Fruit fly (Drosophila melanogaster): ENCODE data around the gene mRpL50.

Gene mRpL50

DNA sequence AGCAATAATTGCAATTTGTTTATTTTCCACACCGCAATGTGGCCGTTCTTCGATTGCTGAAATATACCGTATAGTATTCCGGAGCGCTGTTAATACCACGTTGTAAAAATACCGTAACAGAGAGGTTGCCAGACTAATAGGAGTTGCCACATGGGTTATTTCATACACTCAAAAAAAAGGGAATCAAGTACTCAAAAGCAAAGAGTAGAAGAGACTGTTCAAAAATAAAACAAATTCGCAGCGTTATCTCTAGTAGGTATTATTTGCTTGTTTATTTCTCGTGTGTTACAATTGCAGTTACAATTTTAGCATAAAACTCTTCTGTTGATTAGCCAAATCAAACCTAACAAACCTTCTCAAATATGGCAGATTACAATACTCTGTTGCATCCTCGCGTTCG lies 6.7 kb upstream of the mRpL50 start, which contains the start of gene MED4 (continued):
- TF ChIP-seq pdm3 (GFP tag; optimal IDR thresholded peaks at IDR 0.05): peak; percentile 83
- peak; percentile 89 for TF ChIP-seq Eip78C (GFP tag)
- TF ChIP-seq CG3919 (GFP tag; optimal IDR thresholded peaks at IDR 0.05): peak; percentile 84
- TF ChIP-seq OdsH (GFP tag; optimal IDR thresholded peaks at IDR 0.05): peak; percentile 75
- peak; percentile 72 for TF ChIP-seq CG11294 (GFP tag; IDR thresholded peaks at IDR 0.05)
- peak; percentile 49 for TF ChIP-seq CG8632 (GFP tag; optimal IDR thresholded peaks at IDR 0.05)
- peak; percentile 73 for TF ChIP-seq CG3032 (tag; optimal IDR thresholded peaks at IDR 0.05)
- no peak for TF ChIP-seq Eip93F (GFP tag; optimal IDR thresholded peaks at IDR 0.05)
- peak; percentile 71 for TF ChIP-seq topi (GFP tag; optimal IDR thresholded peaks at IDR 0.05)
- TF ChIP-seq Blimp-1 (GFP tag; optimal IDR thresholded peaks at IDR 0.05): no peak
- peak; percentile 63 for TF ChIP-seq Gug (GFP tag; IDR thresholded peaks at IDR 0.05)
- peak; percentile 74 for TF ChIP-seq dac (GFP tag; optimal IDR thresholded peaks at IDR 0.05)
- peak; percentile 78 for TF ChIP-seq fkh (GFP tag; optimal IDR thresholded peaks at IDR 0.05)
- TF ChIP-seq CG8319 (GFP tag; optimal IDR thresholded peaks at IDR 0.05): no peak
- TF ChIP-seq Smox (GFP tag; optimal IDR thresholded peaks at IDR 0.05): peak; percentile 70
- peak; percentile 68 for TF ChIP-seq Ets21C (GFP tag; optimal IDR thresholded peaks at IDR 0.05)
- no peak for TF ChIP-seq CG16779 (tag; optimal IDR thresholded peaks at IDR 0.05)
- peak; percentile 82 for TF ChIP-seq cyc (GFP tag; optimal IDR thresholded peaks at IDR 0.05)
- peak; percentile 91 for TF ChIP-seq eg (GFP tag; IDR thresholded peaks at IDR 0.05)
- peak; percentile 72 for TF ChIP-seq Sox15 (GFP tag; optimal IDR thresholded peaks at IDR 0.05)
- peak; percentile 87 for TF ChIP-seq CG31627 (GFP tag; optimal IDR thresholded peaks at IDR 0.05)
- peak; percentile 73 for TF ChIP-seq CG32006 (GFP tag; optimal IDR thresholded peaks at IDR 0.05)

- peak; percentile 66 for TF ChIP-seq achi (GFP tag; optimal IDR thresholded peaks at IDR 0.05)
- peak; percentile 29 for TF ChIP-seq Eip75B (GFP tag; optimal IDR thresholded peaks at IDR 0.05)
- no peak for TF ChIP-seq salr (GFP tag; optimal IDR thresholded peaks at IDR 0.05)
- TF ChIP-seq Sox14 (GFP tag; optimal IDR thresholded peaks at IDR 0.05): peak; percentile 44
- TF ChIP-seq Blimp-1 (GFP tag; optimal IDR thresholded peaks at IDR 0.05): no peak
- no peak for TF ChIP-seq CG6276 (GFP tag; optimal IDR thresholded peaks at IDR 0.05)
- TF ChIP-seq lz (GFP tag; optimal IDR thresholded peaks at IDR 0.05): peak; percentile 28
- TF ChIP-seq acj6 (GFP tag; optimal IDR thresholded peaks at IDR 0.05): no peak
- TF ChIP-seq fkh (GFP tag; optimal IDR thresholded peaks at IDR 0.05): peak; percentile 15
- TF ChIP-seq ss (GFP tag; optimal IDR thresholded peaks at IDR 0.05): no peak
- TF ChIP-seq CG8119 (GFP tag; IDR thresholded peaks at IDR 0.05): peak; percentile 20; the same call in 1 of the 3 replicates
- TF ChIP-seq CG11294 (GFP tag; IDR thresholded peaks at IDR 0.05): no peak
- no peak for TF ChIP-seq CG6854 (GFP tag; optimal IDR thresholded peaks at IDR 0.05)
- 0 out of 2 replicates have a peak, but pooled peaks have one; percentile 12 for TF ChIP-seq CG15336 (GFP tag; IDR thresholded peaks at IDR 0.05)
- peak; percentile 14 for TF ChIP-seq Ets96B (tag; optimal IDR thresholded peaks at IDR 0.05)
- peak; percentile 21 for TF ChIP-seq Hr39 (GFP tag; optimal IDR thresholded peaks at IDR 0.05)
- TF ChIP-seq Smox (GFP tag; optimal IDR thresholded peaks at IDR 0.05): peak; percentile 4
- TF ChIP-seq CG3032 (tag; optimal IDR thresholded peaks at IDR 0.05): peak; percentile 41
- TF ChIP-seq Gug (GFP tag; IDR thresholded peaks at IDR 0.05): no peak
- TF ChIP-seq Eip93F (GFP tag; optimal IDR thresholded peaks at IDR 0.05): no peak
- peak; percentile 8 for TF ChIP-seq topi (GFP tag; optimal IDR thresholded peaks at IDR 0.05)
- peak; percentile 4 for TF ChIP-seq Met (GFP tag; optimal IDR thresholded peaks at IDR 0.05)
- no peak for TF ChIP-seq CG10669 (GFP tag; optimal IDR thresholded peaks at IDR 0.05)
- peak; percentile 39 for TF ChIP-seq esn (GFP tag; optimal IDR thresholded peaks at IDR 0.05)
- peak; percentile 24 for TF ChIP-seq CG10631 (GFP tag; optimal IDR thresholded peaks at IDR 0.05)
- no peak for TF ChIP-seq eg (GFP tag; IDR thresholded peaks at IDR 0.05)
- no peak for TF ChIP-seq spab (GFP tag; optimal IDR thresholded peaks at IDR 0.05)
- TF ChIP-seq svp (GFP tag): no peak
- peak; percentile 12 for TF ChIP-seq CG3919 (GFP tag; optimal IDR thresholded peaks at IDR 0.05)
- TF ChIP-seq pdm3 (GFP tag; optimal IDR thresholded peaks at IDR 0.05): peak; percentile 12
- TF ChIP-seq CG6808 (GFP tag; optimal IDR thresholded peaks at IDR 0.05): no peak
- peak; percentile 34 for TF ChIP-seq Hr4 (GFP tag; optimal IDR thresholded peaks at IDR 0.05)
- TF ChIP-seq Eip78C (GFP tag): peak; percentile 70
- no peak for TF ChIP-seq fd85E (GFP tag; optimal IDR thresholded peaks at IDR 0.05)
- peak; percentile 29 for TF ChIP-seq cyc (GFP tag; optimal IDR thresholded peaks at IDR 0.05)
- no peak for TF ChIP-seq CG11902 (GFP tag; optimal IDR thresholded peaks at IDR 0.05)
- TF ChIP-seq CG6163 (GFP tag; IDR thresholded peaks at IDR 0.05): peak; percentile 50; the same call in 1 of the 3 replicates
- TF ChIP-seq CG9139 (GFP tag; optimal IDR thresholded peaks at IDR 0.05): no peak
- TF ChIP-seq CG8632 (GFP tag; optimal IDR thresholded peaks at IDR 0.05): no peak
- TF ChIP-seq OdsH (GFP tag; optimal IDR thresholded peaks at IDR 0.05): peak; percentile 9
- TF ChIP-seq CG11762 (GFP tag; optimal IDR thresholded peaks at IDR 0.05; ENCODE audit: insufficient read depth): no peak
These were observed 5.4 kb upstream of the mRpL50 start, which contains the start of gene Cdc27 for dm6 chr3L:7249167-7249566. Gene Cdc27, minus strand, starts transcription at chr3L:7249340.

Data from whole organism, prepupa.